Fruit fly (Drosophila melanogaster): Measurements from ENCODE around the gene CG9121.

The CG9121 gene

DNA sequence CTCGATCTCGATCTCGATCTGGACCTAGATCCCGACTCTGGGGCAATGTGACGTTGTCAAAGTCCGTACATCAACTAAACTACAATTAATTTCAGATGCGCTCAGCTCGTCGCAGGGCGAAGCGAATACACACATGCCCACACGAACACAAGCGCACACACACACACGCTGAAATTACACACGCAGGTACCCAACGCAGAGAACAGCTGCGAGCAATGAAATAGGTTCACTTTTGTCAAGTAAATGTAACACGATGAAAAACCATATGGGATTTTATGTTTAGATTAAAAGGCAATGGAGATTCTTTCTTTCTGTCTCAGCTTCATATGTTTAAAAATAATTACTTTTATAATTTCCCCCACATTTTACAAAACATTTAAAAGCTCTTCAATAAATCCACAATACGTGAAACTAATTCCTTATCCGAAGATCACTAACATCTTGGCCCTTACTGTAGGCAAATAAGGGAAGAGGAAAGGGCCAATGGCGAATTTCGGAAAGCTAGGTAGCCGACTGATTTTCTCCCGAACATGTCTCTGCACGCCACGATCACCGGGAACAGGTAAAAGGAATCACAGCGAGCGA, 50.5 kb downstream of the CG9121 start (continued):
- TF ChIP-seq CG6163 (GFP tag; IDR thresholded peaks at IDR 0.05) (peak; percentile 85), spab (GFP tag; optimal IDR thresholded peaks at IDR 0.05) (peak; percentile 84), esn (GFP tag; optimal IDR thresholded peaks at IDR 0.05) (peak; percentile 94), CG3032 (tag; optimal IDR thresholded peaks at IDR 0.05) (peak; percentile 88), fd59A (GFP tag; optimal IDR thresholded peaks at IDR 0.05) (peak; percentile 88), ss (GFP tag; optimal IDR thresholded peaks at IDR 0.05) (peak; percentile 89 to 95), CG4318 (GFP tag; optimal IDR thresholded peaks at IDR 0.05) (peak; percentile 45), lz (GFP tag; optimal IDR thresholded peaks at IDR 0.05) (peak; percentile 92)

DNA sequence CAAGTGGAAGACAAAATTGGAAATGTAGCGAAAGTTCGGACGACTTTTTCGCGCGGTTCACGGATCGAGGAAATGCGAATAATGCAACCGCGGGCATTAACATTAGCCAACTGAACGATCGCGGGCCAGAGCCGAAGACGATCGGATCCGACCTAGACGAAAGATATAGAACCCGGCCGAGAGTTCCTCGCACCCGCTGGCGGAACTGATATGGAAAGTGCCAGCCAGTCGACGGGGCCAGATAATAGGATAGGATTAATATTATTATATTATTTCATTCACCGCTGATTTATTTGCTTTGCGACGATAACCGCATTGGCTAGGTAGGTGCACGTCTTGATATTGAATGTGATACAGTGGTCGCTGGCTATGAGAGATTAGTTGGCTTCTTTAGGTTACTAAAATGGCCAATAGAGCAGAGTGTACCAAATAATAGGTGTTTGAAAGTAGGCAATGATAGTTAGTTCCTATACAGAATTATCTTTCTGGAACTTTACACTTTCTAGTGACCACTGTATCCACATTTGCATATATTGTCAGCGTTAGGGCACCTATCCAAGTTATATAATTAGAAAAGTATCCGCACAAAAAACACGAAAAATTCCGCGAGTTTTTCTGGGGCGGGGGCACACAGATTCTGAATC, 51.4 kb downstream of the CG9121 start:
- TF ChIP-seq salr (GFP tag; optimal IDR thresholded peaks at IDR 0.05), result peak; percentile 54 to 64
- TF ChIP-seq CG8119 (GFP tag; IDR thresholded peaks at IDR 0.05), result peak; percentile 75
- TF ChIP-seq Smox (GFP tag; optimal IDR thresholded peaks at IDR 0.05), result peak; percentile 57
- peak; percentile 71 for TF ChIP-seq Sox14 (GFP tag; optimal IDR thresholded peaks at IDR 0.05)
- TF ChIP-seq Ets21C (GFP tag; optimal IDR thresholded peaks at IDR 0.05), result peak; percentile 55
- peak; percentile 67 for TF ChIP-seq net (GFP tag; optimal IDR thresholded peaks at IDR 0.05)
- TF ChIP-seq CG31627 (GFP tag; optimal IDR thresholded peaks at IDR 0.05), result peak; percentile 74
- peak; percentile 68 for TF ChIP-seq cyc (GFP tag; optimal IDR thresholded peaks at IDR 0.05)
- TF ChIP-seq Eip78C (GFP tag), result peak; percentile 90
- peak; percentile 56 for TF ChIP-seq CG16779 (tag; optimal IDR thresholded peaks at IDR 0.05)
- TF ChIP-seq Lpt (GFP tag; optimal IDR thresholded peaks at IDR 0.05), result peak; percentile 60
- peak; percentile 80 for TF ChIP-seq svp (GFP tag)
- TF ChIP-seq Eip93F (GFP tag; optimal IDR thresholded peaks at IDR 0.05), result no peak
- peak; percentile 62 for TF ChIP-seq lz (GFP tag; optimal IDR thresholded peaks at IDR 0.05)
- TF ChIP-seq Gug (GFP tag; IDR thresholded peaks at IDR 0.05), result peak; percentile 77
- TF ChIP-seq Eip75B (GFP tag; optimal IDR thresholded peaks at IDR 0.05), result peak; percentile 68
- peak; percentile 87 for TF ChIP-seq Hr4 (GFP tag; optimal IDR thresholded peaks at IDR 0.05)
- peak; percentile 46 for TF ChIP-seq dac (GFP tag; optimal IDR thresholded peaks at IDR 0.05)
- TF ChIP-seq CG8632 (GFP tag; optimal IDR thresholded peaks at IDR 0.05), result peak; percentile 63
- peak; percentile 75 for TF ChIP-seq Hr39 (GFP tag; optimal IDR thresholded peaks at IDR 0.05)
- peak; percentile 77 for TF ChIP-seq acj6 (GFP tag; optimal IDR thresholded peaks at IDR 0.05)
- TF ChIP-seq CG6854 (GFP tag; optimal IDR thresholded peaks at IDR 0.05), result no peak
- peak; percentile 91 for TF ChIP-seq CG6163 (GFP tag; IDR thresholded peaks at IDR 0.05)
- no peak for TF ChIP-seq Blimp-1 (GFP tag; optimal IDR thresholded peaks at IDR 0.05)
- peak; percentile 34 for TF ChIP-seq CG6792 (GFP tag; optimal IDR thresholded peaks at IDR 0.05)
- TF ChIP-seq CG3032 (tag; optimal IDR thresholded peaks at IDR 0.05), result peak; percentile 59
- peak; percentile 84 for TF ChIP-seq CG11294 (GFP tag; IDR thresholded peaks at IDR 0.05)
- peak; percentile 76; the same call in 1 of the 2 replicates for TF ChIP-seq CG15336 (GFP tag; IDR thresholded peaks at IDR 0.05)
- TF ChIP-seq fd85E (GFP tag; optimal IDR thresholded peaks at IDR 0.05), result no peak
- peak; percentile 64 for TF ChIP-seq spab (GFP tag; optimal IDR thresholded peaks at IDR 0.05)
- peak; percentile 52 for TF ChIP-seq CG11762 (GFP tag; optimal IDR thresholded peaks at IDR 0.05; ENCODE audit: insufficient read depth)
- TF ChIP-seq topi (GFP tag; optimal IDR thresholded peaks at IDR 0.05), result peak; percentile 73
- TF ChIP-seq CG7368 (GFP tag; optimal IDR thresholded peaks at IDR 0.05), result peak; percentile 43
- TF ChIP-seq fd59A (GFP tag; optimal IDR thresholded peaks at IDR 0.05), result peak; percentile 57
- TF ChIP-seq achi (GFP tag; optimal IDR thresholded peaks at IDR 0.05), result peak; percentile 78
- TF ChIP-seq Met (GFP tag; optimal IDR thresholded peaks at IDR 0.05), result peak; percentile 73
- TF ChIP-seq CG34406 (GFP tag; optimal IDR thresholded peaks at IDR 0.05), result peak; percentile 47
- TF ChIP-seq CG6808 (GFP tag; optimal IDR thresholded peaks at IDR 0.05), result peak; percentile 45
- TF ChIP-seq pdm3 (GFP tag; optimal IDR thresholded peaks at IDR 0.05), result peak; percentile 76
- TF ChIP-seq ss (GFP tag; optimal IDR thresholded peaks at IDR 0.05), result peak in 1 of 2 experiments; percentile 7
- peak; percentile 61 for TF ChIP-seq esn (GFP tag; optimal IDR thresholded peaks at IDR 0.05)
- peak; percentile 73 for TF ChIP-seq CG6276 (GFP tag; optimal IDR thresholded peaks at IDR 0.05)
- peak; percentile 54 for TF ChIP-seq Sox15 (GFP tag; optimal IDR thresholded peaks at IDR 0.05)
- TF ChIP-seq Ets96B (tag; optimal IDR thresholded peaks at IDR 0.05), result peak; percentile 68
- no peak for TF ChIP-seq dsx (GFP tag; optimal IDR thresholded peaks at IDR 0.05; ENCODE audit: poor library complexity, severe bottlenecking)
- peak; percentile 51 for TF ChIP-seq CG10669 (GFP tag; optimal IDR thresholded peaks at IDR 0.05)

All from whole organism, prepupa.